Worm (Caenorhabditis elegans): ENCODE measurements around the gene K07H8.8.

The K07H8.8 gene

ce11 chrIV:8260848-8261638 is 7.2 kb downstream of the K07H8.8 start, which contains the start of gene vit-6 (continued):
- TF ChIP-seq jun-1 (tag; optimal IDR thresholded peaks at IDR 0.05) (no peak), zip-11 (GFP tag; IDR thresholded peaks at IDR 0.05) (no peak), hlh-30 (tag; optimal IDR thresholded peaks at IDR 0.05; ENCODE audit: insufficient read depth) (no peak), ZK546.5 (tag; optimal IDR thresholded peaks at IDR 0.05) (no peak), zag-1 (tag; optimal IDR thresholded peaks at IDR 0.05) (no peak), ztf-11 (tag; optimal IDR thresholded peaks at IDR 0.05) (no peak), zfp-2 (tag; optimal IDR thresholded peaks at IDR 0.05) (no peak), unc-130 (GFP tag; optimal IDR thresholded peaks at IDR 0.05) (no peak), lin-29 (GFP tag; IDR thresholded peaks at IDR 0.05) (no peak), ceh-32 (tag; optimal IDR thresholded peaks at IDR 0.05; ENCODE audit: poor library complexity) (no peak), set-16 (GFP tag; IDR thresholded peaks at IDR 0.05) (peak; percentile 69), tag-97 (GFP tag; IDR thresholded peaks at IDR 0.05) (no peak), ZK337.2 (GFP tag; IDR thresholded peaks at IDR 0.05) (no peak), ctbp-1 (GFP tag; IDR thresholded peaks at IDR 0.05) (0 out of 2 replicates have a peak, but pooled peaks have one; percentile 14), lsy-2 (tag; optimal IDR thresholded peaks at IDR 0.05) (no peak), unc-62 (GFP tag; optimal IDR thresholded peaks at IDR 0.05 in 1 of 2) (no peak), unc-62 (tag; optimal IDR thresholded peaks at IDR 0.05) (no peak), F26F4.8 (GFP tag; conservative IDR thresholded peaks at IDR 0.05) (no peak), ztf-7 (tag; optimal IDR thresholded peaks at IDR 0.05) (no peak), ceh-62 (tag; optimal IDR thresholded peaks at IDR 0.05) (no peak), nhr-77 (tag; optimal IDR thresholded peaks at IDR 0.05) (no peak), unc-39 (tag; optimal IDR thresholded peaks at IDR 0.05) (no peak), nhr-11 (tag; optimal IDR thresholded peaks at IDR 0.05) (no peak), T26A8.4 (GFP tag; IDR thresholded peaks at IDR 0.05) (no peak), ama-1 (optimal IDR thresholded peaks at IDR 0.05) (peak; percentile 36), F49E8.2 (tag; optimal IDR thresholded peaks at IDR 0.05; ENCODE audit: borderline replicate concordance) (no peak), nhr-41 (GFP tag; IDR thresholded peaks at IDR 0.05) (no peak), nhr-10 (tag; optimal IDR thresholded peaks at IDR 0.05) (no peak), dmd-8 (GFP tag; IDR thresholded peaks at IDR 0.05) (0 out of 2 replicates have a peak, but pooled peaks have one; percentile 10), egl-43 (GFP tag; IDR thresholded peaks at IDR 0.05) (peak; percentile 59; the same call in 1 of the 2 replicates), lim-7 (GFP tag; IDR thresholded peaks at IDR 0.05) (no peak), nhr-25 (tag; optimal IDR thresholded peaks at IDR 0.05; ENCODE audit: borderline replicate concordance, insufficient read depth) (no peak), dve-1 (tag; optimal IDR thresholded peaks at IDR 0.05; ENCODE audit: insufficient read depth) (peak; percentile 15), ceh-28 (tag; optimal IDR thresholded peaks at IDR 0.05) (no peak), tra-1 (GFP tag; IDR thresholded peaks at IDR 0.05) (peak; percentile 62; the same call in 1 of the 2 replicates), madf-9 (GFP tag; conservative IDR thresholded peaks at IDR 0.05) (no peak), F37D6.2 (tag; optimal IDR thresholded peaks at IDR 0.05) (no peak), hif-1 (tag; optimal IDR thresholded peaks at IDR 0.05) (no peak), pqm-1 (tag; optimal IDR thresholded peaks at IDR 0.05) (no peak), mep-1 (tag; optimal IDR thresholded peaks at IDR 0.05) (no peak), Y75B8A.6 (GFP tag; IDR thresholded peaks at IDR 0.05) (0 out of 2 replicates have a peak, but pooled peaks have one; percentile 66), daf-19 (GFP tag; conservative IDR thresholded peaks at IDR 0.05) (no peak), snpc-1.2 (GFP tag; IDR thresholded peaks at IDR 0.05) (no peak), nhr-42 (GFP tag; IDR thresholded peaks at IDR 0.05) (no peak), nhr-102 (tag; optimal IDR thresholded peaks at IDR 0.05) (no peak), Y105C5A.15 (GFP tag; IDR thresholded peaks at IDR 0.05) (no peak), saeg-2 (GFP tag; IDR thresholded peaks at IDR 0.05) (no peak), ceh-82 (tag; optimal IDR thresholded peaks at IDR 0.05) (no peak), duxl-1 (tag; optimal IDR thresholded peaks at IDR 0.05; ENCODE audit: poor library complexity) (no peak)
